Fruit fly (Drosophila melanogaster) whole organism, prepupa: Measurements from ENCODE around the gene CG1578.

Experiments
- Blimp-1 ChIP-seq: fragments of 200-800 bp; sonication (Bioruptor generic); optimal IDR thresholded peaks from 3 replicates; lab custom pipeline; 2017; ENCODE audit warnings: missing biosample characterization, missing genetic modification characterization, mild to moderate bottlenecking, moderate library complexity, missing genetic modification reagents
- CG16779 ChIP-seq: fragments of 200-800 bp; sonication (Bioruptor generic); optimal IDR thresholded peaks from 3 replicates; lab custom pipeline; 2017; ENCODE audit warnings: missing biosample characterization, mild to moderate bottlenecking, missing genetic modification characterization
- CG6808 ChIP-seq: fragments of 200-800 bp; sonication (Bioruptor generic); optimal IDR thresholded peaks from 3 replicates; lab custom pipeline; 2017; ENCODE audit warnings: missing biosample characterization, missing genetic modification characterization, mild to moderate bottlenecking, moderate library complexity, missing genetic modification reagents
- CG6854 ChIP-seq: fragments of 200-800 bp; sonication (Bioruptor generic); optimal IDR thresholded peaks from 2 replicates; lab custom pipeline; 2017; ENCODE audit warnings: missing biosample characterization, mild to moderate bottlenecking, missing genetic modification characterization
- CG8319 ChIP-seq: fragments of 200-800 bp; sonication (Bioruptor generic); optimal IDR thresholded peaks from 3 replicates; lab custom pipeline; 2016; ENCODE audit warnings: missing biosample characterization, missing genetic modification characterization
- Lpt ChIP-seq: fragments of 200-800 bp; sonication (Bioruptor generic); optimal IDR thresholded peaks from 3 replicates; lab custom pipeline; 2016; ENCODE audit warnings: missing biosample characterization, missing genetic modification characterization
- Sox102F ChIP-seq: fragments of 200-800 bp; sonication (Bioruptor generic); optimal IDR thresholded peaks from 2 replicates; lab custom pipeline; 2016; ENCODE audit warnings: missing biosample characterization, mild to moderate bottlenecking, missing genetic modification characterization
- Sox14 ChIP-seq: fragments of 200-800 bp; sonication (Bioruptor generic); optimal IDR thresholded peaks from 3 replicates; lab custom pipeline; 2016; ENCODE audit warnings: missing biosample characterization, missing genetic modification characterization
- acj6 ChIP-seq: fragments of 200-800 bp; sonication (Bioruptor generic); optimal IDR thresholded peaks from 3 replicates; lab custom pipeline; 2016; ENCODE audit warnings: missing biosample characterization, missing genetic modification characterization

DNA sequence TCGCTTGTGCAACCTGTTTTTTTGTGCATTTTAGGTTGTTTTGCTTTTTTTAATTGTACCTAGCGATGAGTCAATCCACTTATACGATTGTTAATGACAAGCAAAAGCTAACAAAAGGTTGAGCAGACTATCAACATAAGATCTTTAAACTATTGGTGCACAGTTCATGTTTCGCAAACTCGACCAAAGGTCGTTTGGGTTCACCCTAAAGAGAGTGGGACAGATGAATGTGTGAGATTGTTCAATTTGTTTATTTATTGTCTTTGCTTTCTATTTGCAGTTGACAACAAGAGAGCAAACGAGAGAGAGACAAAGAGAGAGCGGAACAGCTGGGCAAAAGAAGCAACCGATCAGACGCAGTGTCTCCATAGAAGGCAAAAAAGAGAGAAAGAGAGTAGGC is 6.7 kb upstream of the CG1578 start:
- no peak for TF ChIP-seq Sox102F (GFP tag; lab: Kevin White, UChicago)
- peak; percentile 49 for TF ChIP-seq Sox14
- TF ChIP-seq acj6 (GFP tag; lab: Kevin White, UChicago), result no peak
- TF ChIP-seq Blimp-1 (GFP tag; lab: Kevin White, UChicago), result no peak
- peak; percentile 11 for TF ChIP-seq Lpt (GFP tag; lab: Kevin White, UChicago)
- TF ChIP-seq CG6854 (GFP tag; lab: Kevin White, UChicago), result peak; percentile 58
- no peak for TF ChIP-seq CG8319 (GFP tag; lab: Kevin White, UChicago)
- no peak for TF ChIP-seq CG16779
- no peak for TF ChIP-seq CG6808 (GFP tag; lab: Kevin White, UChicago)
